Worm (Caenorhabditis elegans) whole organism, midembryonic: ENCODE measurements around the gene F07B10.7.

Source experiments
- T22C8.4 ChIP-seq: fragments of 200-800 bp; sonication (Bioruptor generic); IDR thresholded peaks from 2 replicates; pipeline ENCODE4 v1.3.6; 2022; ENCODE audit warnings: missing genetic modification characterization, missing compliant biosample characterization
- med-1 ChIP-seq: sonication (generic microtip); optimal IDR thresholded peaks from 2 replicates; lab custom pipeline; 2017; ENCODE audit warnings: missing genetic modification characterization, mild to moderate bottlenecking, missing compliant biosample characterization, antibody characterized with exemption, missing genetic modification reagents; ENCODE audit not compliant: insufficient read depth
- ref-1 ChIP-seq: fragments of 200-800 bp; sonication (Bioruptor generic); conservative IDR thresholded peaks from 2 replicates; pipeline ENCODE4 v1.3.6; 2022; ENCODE audit warnings: missing genetic modification reagents, missing genetic modification characterization, missing compliant biosample characterization

DNA sequence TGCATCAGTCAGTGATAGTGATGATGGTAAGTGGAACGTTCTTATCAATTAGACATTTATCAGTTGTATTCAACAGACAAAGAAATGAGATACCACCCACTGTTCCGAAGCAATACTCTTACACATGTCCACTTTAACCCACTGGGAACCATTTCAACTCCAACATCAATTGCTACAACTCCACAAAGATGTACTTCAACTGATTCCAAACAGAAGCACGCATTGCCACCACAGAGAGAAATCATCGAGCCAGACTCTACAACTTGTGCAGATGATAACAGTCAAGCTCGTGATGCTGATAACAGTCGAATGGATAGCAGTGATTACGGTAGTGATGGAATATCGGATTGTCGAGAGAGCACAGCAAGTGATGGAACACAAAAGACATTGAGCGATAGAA, 24.6 kb downstream of the F07B10.7 start:
- TF ChIP-seq T22C8.4 (GFP tag; lab: Robert Waterston, UW) (no peak), ref-1 (GFP tag; lab: Robert Waterston, UW) (no peak), med-1 (GFP tag; lab: Kevin White, UChicago) (no peak)
